Fruit fly (Drosophila melanogaster) whole organism, pupa: ENCODE results near the gene CG13295.

Experiments
- CG10348 ChIP-seq: fragments of 200-800 bp; sonication (Bioruptor generic); IDR thresholded peaks from 2 replicates; pipeline ENCODE4 v1.3.6; 2022; ENCODE audit warnings: missing biosample characterization, missing genetic modification characterization
- CG12605 ChIP-seq: fragments of 200-800 bp; sonication (Bioruptor generic); IDR thresholded peaks from 2 replicates; pipeline ENCODE4 v1.3.6; 2022; ENCODE audit warnings: missing biosample characterization, missing genetic modification characterization
- CG13204 ChIP-seq: fragments of 200-800 bp; sonication (Bioruptor generic); optimal IDR thresholded peaks from 2 replicates; lab custom pipeline; 2018; ENCODE audit warnings: missing biosample characterization, mild to moderate bottlenecking, missing genetic modification characterization, moderate library complexity
- CG15710 ChIP-seq: fragments of 200-800 bp; sonication (Bioruptor generic); optimal IDR thresholded peaks from 2 replicates; lab custom pipeline; 2018; ENCODE audit warnings: missing biosample characterization, mild to moderate bottlenecking, missing genetic modification characterization, moderate library complexity
- CG32121 ChIP-seq: fragments of 200-800 bp; sonication (Bioruptor generic); IDR thresholded peaks from 2 replicates; pipeline ENCODE4 v1.3.6; 2022; ENCODE audit warnings: missing biosample characterization, missing genetic modification characterization
- CG34367 ChIP-seq: fragments of 200-800 bp; sonication (Bioruptor generic); optimal IDR thresholded peaks from 2 replicates; lab custom pipeline; 2018; ENCODE audit warnings: missing biosample characterization, mild to moderate bottlenecking, missing genetic modification characterization
- CG4496 ChIP-seq: fragments of 200-800 bp; sonication (Bioruptor generic); IDR thresholded peaks from 3 replicates; pipeline ENCODE4 v1.3.6; 2022; ENCODE audit warnings: missing biosample characterization, missing genetic modification characterization
- CG8301 ChIP-seq: fragments of 200-800 bp; sonication (Bioruptor generic); optimal IDR thresholded peaks from 2 replicates; lab custom pipeline; 2018; ENCODE audit warnings: missing biosample characterization, mild to moderate bottlenecking, missing genetic modification characterization
- D1 ChIP-seq: fragments of 200-800 bp; sonication (Bioruptor generic); optimal IDR thresholded peaks from 2 replicates; lab custom pipeline; 2018; ENCODE audit warnings: missing biosample characterization, mild to moderate bottlenecking, missing genetic modification characterization, moderate library complexity
- EcR ChIP-seq: fragments of 200-800 bp; sonication (Bioruptor generic); optimal IDR thresholded peaks from 3 replicates; lab custom pipeline; 2019; ENCODE audit warnings: missing biosample characterization, missing genetic modification characterization, mild to moderate bottlenecking, moderate library complexity, missing genetic modification reagents
- Pif1A ChIP-seq: fragments of 200-800 bp; sonication (Bioruptor generic); optimal IDR thresholded peaks from 3 replicates; lab custom pipeline; 2016; ENCODE audit warnings: missing biosample characterization, missing genetic modification characterization
- fd96Ca ChIP-seq: fragments of 200-800 bp; sonication (Bioruptor generic); IDR thresholded peaks from 3 replicates; pipeline ENCODE4 v1.3.6; 2022; ENCODE audit warnings: missing biosample characterization, missing genetic modification characterization
- gl ChIP-seq: fragments of 200-800 bp; sonication (Bioruptor generic); optimal IDR thresholded peaks from 2 replicates; lab custom pipeline; 2018; ENCODE audit warnings: missing biosample characterization, mild to moderate bottlenecking, missing genetic modification characterization
- rn ChIP-seq: fragments of 200-800 bp; sonication (Bioruptor generic); IDR thresholded peaks from 2 replicates; pipeline ENCODE4 v1.3.6; 2022; ENCODE audit warnings: missing biosample characterization, missing genetic modification characterization

DNA sequence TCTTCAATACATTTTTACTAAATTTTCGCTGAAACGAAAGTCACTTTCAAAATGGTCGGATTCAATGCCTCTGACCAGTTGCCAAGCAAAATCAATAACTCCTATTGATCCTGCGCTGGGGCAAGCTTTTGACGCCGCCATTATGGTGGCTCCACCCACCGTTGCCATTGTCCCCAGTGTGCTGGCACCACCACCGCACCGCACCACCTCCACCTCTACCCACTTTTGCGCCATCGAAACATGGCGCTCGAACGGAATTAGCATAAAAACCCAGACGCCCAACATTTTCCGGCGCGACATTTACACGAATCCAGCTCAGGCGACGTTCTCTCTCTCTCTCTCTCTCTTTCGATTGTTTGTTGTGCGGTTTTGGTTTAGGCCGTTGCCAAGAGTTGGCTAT lies 41.8 kb upstream of the CG13295 start:
- no peak for TF ChIP-seq D1 (tag; lab: Kevin White, UChicago)
- no peak for TF ChIP-seq Pif1A (GFP tag; lab: Kevin White, UChicago)
- TF ChIP-seq CG32121 = no peak
- no peak for TF ChIP-seq EcR (GFP tag; lab: Kevin White, UChicago)
- TF ChIP-seq CG10348 = no peak
- no peak for TF ChIP-seq CG15710 (tag; lab: Kevin White, UChicago)
- no peak for TF ChIP-seq CG4496 (GFP tag; lab: Robert Waterston, UW)
- TF ChIP-seq CG8301 = no peak
- no peak for TF ChIP-seq fd96Ca (GFP tag; lab: Robert Waterston, UW)
- no peak for TF ChIP-seq CG12605 (GFP tag; lab: Robert Waterston, UW)
- TF ChIP-seq rn (GFP tag; lab: Robert Waterston, UW) = no peak
- TF ChIP-seq CG34367 = no peak
- no peak for TF ChIP-seq CG13204 (GFP tag; lab: Kevin White, UChicago)
- no peak for TF ChIP-seq gl
